Worm (Caenorhabditis elegans) whole organism, L1 larva: Measurements from ENCODE around the gene snai-1.

Experiments
- C04F5.9 ChIP-seq: sonication (generic microtip); optimal IDR thresholded peaks from 2 replicates; lab custom pipeline; 2016; ENCODE audit warnings: missing genetic modification characterization, missing compliant biosample characterization
- C34B4.2 ChIP-seq: sonication (generic microtip); optimal IDR thresholded peaks from 2 replicates; lab custom pipeline; 2017; ENCODE audit warnings: mild to moderate bottlenecking, missing genetic modification characterization, missing compliant biosample characterization
- F16B12.6 ChIP-seq: fragments of 150-350 bp; optimal IDR thresholded peaks from 2 replicates; lab custom pipeline; 2014; ENCODE audit warnings: missing biosample characterization, missing genetic modification characterization
- Y116A8C.19 ChIP-seq: sonication (generic microtip); optimal IDR thresholded peaks from 2 replicates; lab custom pipeline; 2016; ENCODE audit warnings: missing compliant biosample characterization, missing genetic modification characterization, borderline replicate concordance
- ceh-63 ChIP-seq: fragments of 200-800 bp; sonication (Bioruptor generic); optimal IDR thresholded peaks from 2 replicates; lab custom pipeline; 2018; ENCODE audit warnings: mild to moderate bottlenecking, missing genetic modification characterization, missing compliant biosample characterization
- ceh-90 ChIP-seq: sonication (generic microtip); optimal IDR thresholded peaks from 2 replicates; lab custom pipeline; 2016; ENCODE audit warnings: missing genetic modification characterization, missing compliant biosample characterization
- ces-1 ChIP-seq: fragments of 150-350 bp; optimal IDR thresholded peaks from 2 replicates; lab custom pipeline; 2014; ENCODE audit warnings: missing biosample characterization, missing genetic modification reagents, missing genetic modification characterization
- dsc-1 ChIP-seq: sonication (generic microtip); optimal IDR thresholded peaks from 2 replicates; lab custom pipeline; 2016; ENCODE audit warnings: mild to moderate bottlenecking, missing genetic modification characterization, missing compliant biosample characterization
- egl-27 ChIP-seq, 2 experiments: fragments of 150-350 bp in 1 of 2; sonication (generic microtip); optimal IDR thresholded peaks; 3 replicates each; lab custom pipeline; 2017 to 2018; ENCODE audit warnings: missing biosample characterization in 2 of 2, missing genetic modification characterization in 2 of 2, missing genetic modification reagents in 2 of 2
- elt-2 ChIP-seq: sonication (generic microtip); optimal IDR thresholded peaks from 2 replicates; lab custom pipeline; 2016; ENCODE audit warnings: missing genetic modification characterization, mild to moderate bottlenecking, inconsistent platforms, missing compliant biosample characterization, missing genetic modification reagents
- hpl-2 ChIP-seq: fragments of 150-350 bp; optimal IDR thresholded peaks from 2 replicates; lab custom pipeline; 2014; ENCODE audit warnings: missing biosample characterization, missing genetic modification reagents, missing genetic modification characterization
- irx-1 ChIP-seq: sonication (generic microtip); optimal IDR thresholded peaks from 2 replicates; lab custom pipeline; 2016; ENCODE audit warnings: missing genetic modification characterization, missing compliant biosample characterization
- lin-13 ChIP-seq: fragments of 150-350 bp; optimal IDR thresholded peaks from 2 replicates; lab custom pipeline; 2014; ENCODE audit warnings: missing biosample characterization, missing genetic modification reagents, missing genetic modification characterization
- lin-14 ChIP-seq: fragments of 200-800 bp; sonication (Bioruptor generic); optimal IDR thresholded peaks from 2 replicates; lab custom pipeline; 2018; ENCODE audit warnings: mild to moderate bottlenecking, missing genetic modification characterization, moderate library complexity, missing compliant biosample characterization
- lin-15B ChIP-seq: fragments of 150-350 bp; sonication (generic microtip); optimal IDR thresholded peaks from 3 replicates; lab custom pipeline; 2014; ENCODE audit warnings: missing biosample characterization, missing genetic modification characterization
- lin-35 ChIP-seq, 2 experiments: fragments of 150-350 bp; optimal IDR thresholded peaks; 2 replicates each; lab custom pipeline; 2014; ENCODE audit warnings: missing biosample characterization in 2 of 2, missing genetic modification characterization in 2 of 2, missing genetic modification reagents in 2 of 2
- lin-39 ChIP-seq: fragments of 150-350 bp; optimal IDR thresholded peaks from 2 replicates; lab custom pipeline; 2014; ENCODE audit warnings: missing biosample characterization, missing genetic modification reagents, missing genetic modification characterization
- mab-9 ChIP-seq: fragments of 200-800 bp; sonication (Bioruptor generic); IDR thresholded peaks from 2 replicates; pipeline ENCODE4 v1.3.6; 2022; ENCODE audit warnings: missing genetic modification reagents, missing genetic modification characterization, missing compliant biosample characterization
- mdl-1 ChIP-seq, 2 experiments: fragments of 150-350 bp; optimal IDR thresholded peaks; 2 replicates each; lab custom pipeline; 2014 to 2017; ENCODE audit warnings: missing biosample characterization in 2 of 2, missing genetic modification characterization in 2 of 2, inconsistent platforms in 1 of 2
- mep-1 ChIP-seq: fragments of 150-350 bp; optimal IDR thresholded peaks from 2 replicates; lab custom pipeline; 2014; ENCODE audit warnings: missing biosample characterization, missing genetic modification characterization
- nhr-11 ChIP-seq: fragments of 150-350 bp; optimal IDR thresholded peaks from 2 replicates; lab custom pipeline; 2014; ENCODE audit warnings: missing biosample characterization, missing genetic modification characterization
- nhr-12 ChIP-seq: sonication (generic microtip); optimal IDR thresholded peaks from 2 replicates; lab custom pipeline; 2017; ENCODE audit warnings: missing biosample characterization, missing genetic modification characterization
- nhr-19 ChIP-seq: fragments of 200-800 bp; sonication (Bioruptor generic); conservative IDR thresholded peaks from 2 replicates; pipeline ENCODE4 v1.3.6; 2022; ENCODE audit warnings: missing genetic modification characterization, missing compliant biosample characterization
- nhr-237 ChIP-seq: fragments of 150-350 bp; optimal IDR thresholded peaks from 2 replicates; lab custom pipeline; 2014; ENCODE audit warnings: missing biosample characterization, missing genetic modification characterization
- nhr-28 ChIP-seq: fragments of 150-350 bp; optimal IDR thresholded peaks from 2 replicates; lab custom pipeline; 2014; ENCODE audit warnings: missing biosample characterization, missing genetic modification characterization
- nhr-47 ChIP-seq: sonication (generic microtip); optimal IDR thresholded peaks from 2 replicates; lab custom pipeline; 2016; ENCODE audit warnings: mild to moderate bottlenecking, missing genetic modification characterization, moderate library complexity, missing compliant biosample characterization
- nhr-76 ChIP-seq: sonication (generic microtip); optimal IDR thresholded peaks from 2 replicates; lab custom pipeline; 2017; ENCODE audit warnings: missing biosample characterization, missing genetic modification characterization
- nhr-77 ChIP-seq: fragments of 150-350 bp; optimal IDR thresholded peaks from 2 replicates; lab custom pipeline; 2014; ENCODE audit warnings: missing biosample characterization, missing genetic modification characterization
- nhr-84 ChIP-seq: sonication (generic microtip); optimal IDR thresholded peaks from 2 replicates; lab custom pipeline; 2017; ENCODE audit warnings: missing biosample characterization, missing genetic modification characterization
- nhr-85 ChIP-seq: sonication (generic microtip); peaks from one replicate; lab custom pipeline; 2016; ENCODE audit warnings: missing genetic modification characterization, inconsistent platforms, missing compliant biosample characterization
- nhr-90 ChIP-seq: sonication (generic microtip); optimal IDR thresholded peaks from 2 replicates; lab custom pipeline; 2016; ENCODE audit warnings: mild to moderate bottlenecking, missing genetic modification characterization, missing compliant biosample characterization; ENCODE audit not compliant: poor library complexity
- pag-3 ChIP-seq: sonication (generic microtip); optimal IDR thresholded peaks from 2 replicates; lab custom pipeline; 2017; ENCODE audit warnings: missing genetic modification characterization, mild to moderate bottlenecking, missing compliant biosample characterization, antibody characterized with exemption, borderline replicate concordance; ENCODE audit not compliant: insufficient read depth
- pax-3 ChIP-seq: fragments of 200-800 bp; sonication (Bioruptor generic); optimal IDR thresholded peaks from 2 replicates; lab custom pipeline; 2018; ENCODE audit warnings: mild to moderate bottlenecking, missing genetic modification characterization, moderate library complexity, missing compliant biosample characterization
- pqm-1 ChIP-seq: sonication (generic microtip); optimal IDR thresholded peaks from 3 replicates; lab custom pipeline; 2017; ENCODE audit warnings: missing biosample characterization, missing genetic modification characterization
- rnt-1 ChIP-seq: sonication (generic microtip); optimal IDR thresholded peaks from 2 replicates; lab custom pipeline; 2016; ENCODE audit warnings: mild to moderate bottlenecking, missing genetic modification characterization, moderate library complexity, missing compliant biosample characterization
- skn-1 ChIP-seq: fragments of 150-350 bp; optimal IDR thresholded peaks from 2 replicates; lab custom pipeline; 2014; ENCODE audit warnings: missing biosample characterization, missing genetic modification characterization
- snpc-4 ChIP-seq: fragments of 150-350 bp; optimal IDR thresholded peaks from 2 replicates; lab custom pipeline; 2014; ENCODE audit warnings: missing biosample characterization, missing genetic modification characterization
- snu-23 ChIP-seq: sonication (generic microtip); optimal IDR thresholded peaks from 2 replicates; lab custom pipeline; 2016; ENCODE audit warnings: missing genetic modification characterization, missing compliant biosample characterization
- sup-37 ChIP-seq: fragments of 200-800 bp; sonication (Bioruptor generic); optimal IDR thresholded peaks from 2 replicates; lab custom pipeline; 2018; ENCODE audit warnings: mild to moderate bottlenecking, missing genetic modification characterization, missing compliant biosample characterization
- tbx-2 ChIP-seq: sonication (generic microtip); optimal IDR thresholded peaks from 2 replicates; lab custom pipeline; 2016; ENCODE audit warnings: missing genetic modification characterization, missing compliant biosample characterization
- tlp-1 ChIP-seq: fragments of 150-350 bp; optimal IDR thresholded peaks from 2 replicates; lab custom pipeline; 2014; ENCODE audit warnings: missing biosample characterization, missing genetic modification characterization
- unc-86 ChIP-seq: sonication (generic microtip); optimal IDR thresholded peaks from 2 replicates; lab custom pipeline; 2016; ENCODE audit warnings: missing genetic modification characterization, missing compliant biosample characterization
- zip-4 ChIP-seq: fragments of 200-800 bp; sonication (Bioruptor generic); optimal IDR thresholded peaks from 2 replicates; lab custom pipeline; 2018; ENCODE audit warnings: mild to moderate bottlenecking, missing genetic modification characterization, moderate library complexity, missing compliant biosample characterization

snai-1 gene

ce11 chrIV:261607-262006, 51.9 kb downstream of the snai-1 start, which contains the start of gene pqbp-1.1 (continued):
- TF ChIP-seq nhr-77 (tag; lab: Kevin White, UChicago), result no peak
- TF ChIP-seq pqm-1, result no peak
- TF ChIP-seq nhr-84 (tag; lab: Kevin White, UChicago), result no peak
- TF ChIP-seq tbx-2 (tag; lab: Kevin White, UChicago), result peak; percentile 59
- TF ChIP-seq lin-13, result peak; percentile 18
- TF ChIP-seq skn-1 (tag; lab: Kevin White, UChicago), result peak; percentile 41
- peak; percentile 43 for TF ChIP-seq unc-86 (tag; lab: Kevin White, UChicago)
- no peak for TF ChIP-seq egl-27 (tag; optimal IDR thresholded peaks at IDR 0.05; lab: Kevin White, UChicago)
- TF ChIP-seq snu-23, result peak; percentile 67
- TF ChIP-seq mdl-1 (tag; optimal IDR thresholded peaks at IDR 0.05; lab: Kevin White, UChicago), result no peak
- no peak for TF ChIP-seq tlp-1 (tag; lab: Kevin White, UChicago)
- TF ChIP-seq mab-9 (GFP tag; lab: Robert Waterston, UW), result no peak
- peak; percentile 95 to 97 for TF ChIP-seq lin-35 (GFP tag; optimal IDR thresholded peaks at IDR 0.05; lab: Kevin White, UChicago)
- no peak for TF ChIP-seq ceh-63 (GFP tag; lab: Kevin White, UChicago)
- TF ChIP-seq zip-4 (GFP tag; lab: Kevin White, UChicago), result no peak
- no peak for TF ChIP-seq pag-3 (tag; lab: Kevin White, UChicago)
- TF ChIP-seq lin-39 (tag; lab: Kevin White, UChicago), result peak; percentile 33
- no peak for TF ChIP-seq nhr-11 (tag; lab: Kevin White, UChicago)
- TF ChIP-seq irx-1 (tag; lab: Kevin White, UChicago), result peak; percentile 32
- TF ChIP-seq pax-3 (tag; lab: Kevin White, UChicago), result no peak
- TF ChIP-seq C34B4.2 (tag; lab: Kevin White, UChicago), result no peak
- TF ChIP-seq F16B12.6 (tag; lab: Kevin White, UChicago), result peak; percentile 4
- peak; percentile 50 for TF ChIP-seq nhr-85 (tag; lab: Kevin White, UChicago)
- no peak for TF ChIP-seq hpl-2 (GFP tag; lab: Kevin White, UChicago)
- no peak for TF ChIP-seq lin-15B (tag; lab: Kevin White, UChicago)
- no peak for TF ChIP-seq snpc-4
- no peak for TF ChIP-seq ceh-90 (tag; lab: Kevin White, UChicago)
- no peak for TF ChIP-seq nhr-28
- TF ChIP-seq dsc-1 (tag; lab: Kevin White, UChicago), result peak; percentile 51
- TF ChIP-seq nhr-19, result no peak
- no peak for TF ChIP-seq Y116A8C.19 (tag; lab: Kevin White, UChicago)
- peak; percentile 18 for TF ChIP-seq rnt-1 (tag; lab: Kevin White, UChicago)
- TF ChIP-seq nhr-76 (tag; lab: Kevin White, UChicago), result no peak
- TF ChIP-seq ces-1 (GFP tag; lab: Kevin White, UChicago), result peak; percentile 18
- TF ChIP-seq nhr-47 (tag; lab: Kevin White, UChicago), result peak; percentile 77
- TF ChIP-seq C04F5.9 (tag; lab: Kevin White, UChicago), result peak; percentile 39
- peak; percentile 23 for TF ChIP-seq nhr-237 (tag; lab: Kevin White, UChicago)
- peak; percentile 66 for TF ChIP-seq mep-1 (tag; lab: Kevin White, UChicago)
- peak; percentile 71 for TF ChIP-seq lin-14 (GFP tag; lab: Kevin White, UChicago)
- TF ChIP-seq sup-37, result no peak
- no peak for TF ChIP-seq nhr-12
- TF ChIP-seq nhr-90 (tag; lab: Kevin White, UChicago), result peak; percentile 59
- no peak for TF ChIP-seq elt-2
